Fruit fly (Drosophila melanogaster) Kc167 (cell line): Measurements from ENCODE around the gene gdl.

Experiments
- Myc ChIP-seq: fragments of >200 bp; optimal IDR thresholded peaks from 2 replicates; lab custom pipeline; 2017; ENCODE audit warnings: missing external identifiers
- Sin3A ChIP-seq: fragments of >200 bp; optimal IDR thresholded peaks from 2 replicates; lab custom pipeline; 2018; ENCODE audit warnings: missing external identifiers
- h ChIP-seq: fragments of >200 bp; optimal IDR thresholded peaks from 3 replicates; lab custom pipeline; 2018; ENCODE audit warnings: missing external identifiers
- insv ChIP-seq: fragments of >200 bp; optimal IDR thresholded peaks from 3 replicates; lab custom pipeline; 2018; ENCODE audit warnings: missing external identifiers
- psq ChIP-seq: fragments of >200 bp; optimal IDR thresholded peaks from 2 replicates; lab custom pipeline; 2017; ENCODE audit warnings: missing external identifiers
- ttk ChIP-seq: sonication (Bioruptor generic); optimal IDR thresholded peaks from 2 replicates; lab custom pipeline; 2017; ENCODE audit warnings: missing external identifiers

DNA sequence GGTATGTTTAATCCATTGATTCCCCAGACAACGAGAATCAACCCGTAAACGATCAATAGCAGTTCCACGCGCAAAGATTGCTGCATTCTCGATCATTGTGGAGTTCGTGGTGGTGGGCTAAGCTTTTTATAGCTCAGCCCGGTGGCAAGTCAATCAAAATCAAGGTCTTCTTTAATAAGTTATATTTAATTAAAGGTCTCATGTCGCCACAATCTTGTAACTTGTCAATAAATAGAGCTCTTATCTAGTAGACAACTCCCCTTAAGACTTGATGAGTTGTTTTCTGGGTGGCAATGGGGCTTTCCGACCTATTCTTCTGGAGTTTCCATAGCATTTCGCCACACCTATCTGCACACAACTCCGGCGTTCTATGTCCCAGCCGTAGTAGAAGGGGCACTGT lies 18.9 kb downstream of the gdl start, which contains the start of gene CG42728:
- TF ChIP-seq ttk (no peak), h (lab: Kevin White, UChicago) (no peak), psq (lab: Kevin White, UChicago) (no peak), Myc (lab: Kevin White, UChicago) (no peak), Sin3A (lab: Kevin White, UChicago) (no peak), insv (lab: Kevin White, UChicago) (no peak)
